Fruit fly (Drosophila melanogaster): ENCODE measurements around the gene CG10602.

- no peak for TF ChIP-seq CG6792 (GFP tag; optimal IDR thresholded peaks at IDR 0.05)
- peak; percentile 9 for TF ChIP-seq CG10669 (GFP tag; optimal IDR thresholded peaks at IDR 0.05)
- TF ChIP-seq esn (GFP tag; optimal IDR thresholded peaks at IDR 0.05) = peak; percentile 29
- no peak for TF ChIP-seq vri (GFP tag; optimal IDR thresholded peaks at IDR 0.05)
- peak; percentile 5 for TF ChIP-seq OdsH (GFP tag; optimal IDR thresholded peaks at IDR 0.05)
- TF ChIP-seq Blimp-1 (GFP tag; optimal IDR thresholded peaks at IDR 0.05) = no peak
- TF ChIP-seq spab (GFP tag; optimal IDR thresholded peaks at IDR 0.05) = no peak
- TF ChIP-seq Smox (GFP tag; optimal IDR thresholded peaks at IDR 0.05) = peak; percentile 9
- no peak for TF ChIP-seq fd59A (GFP tag; optimal IDR thresholded peaks at IDR 0.05)
- no peak for TF ChIP-seq CG7368 (GFP tag; optimal IDR thresholded peaks at IDR 0.05)
- no peak for TF ChIP-seq CG1621 (tag; optimal IDR thresholded peaks at IDR 0.05)
- no peak for TF ChIP-seq lz (GFP tag; optimal IDR thresholded peaks at IDR 0.05)
- TF ChIP-seq Eip75B (GFP tag; optimal IDR thresholded peaks at IDR 0.05) = no peak
- no peak for TF ChIP-seq CG6854 (GFP tag; optimal IDR thresholded peaks at IDR 0.05)
Observed at dm6 chr2L:18894998-18895732, 36.1 kb upstream of the CG10602 start.
